Worm (Caenorhabditis elegans) whole organism, L1 larva: ENCODE measurements around the gene T28C6.11.

ENCODE experiments used
- C16A3.4 ChIP-seq: fragments of 150-350 bp; optimal IDR thresholded peaks from 2 replicates; lab custom pipeline; 2014; ENCODE audit warnings: missing biosample characterization, missing genetic modification characterization
- aha-1 ChIP-seq: fragments of 150-350 bp; optimal IDR thresholded peaks from 2 replicates; lab custom pipeline; 2014; ENCODE audit warnings: missing biosample characterization, missing genetic modification characterization
- alr-1 ChIP-seq: fragments of 200-800 bp; sonication (Bioruptor generic); optimal IDR thresholded peaks from 2 replicates; lab custom pipeline; 2018; ENCODE audit warnings: borderline replicate concordance, mild to moderate bottlenecking, missing genetic modification characterization, missing compliant biosample characterization
- aly-2 ChIP-seq: fragments of 150-350 bp; optimal IDR thresholded peaks from 2 replicates; lab custom pipeline; 2014; ENCODE audit warnings: missing biosample characterization, missing genetic modification characterization
- blmp-1 ChIP-seq: fragments of 150-350 bp; optimal IDR thresholded peaks from 2 replicates; lab custom pipeline; 2014; ENCODE audit warnings: missing biosample characterization, missing genetic modification characterization
- ceh-63 ChIP-seq: fragments of 200-800 bp; sonication (Bioruptor generic); optimal IDR thresholded peaks from 2 replicates; lab custom pipeline; 2018; ENCODE audit warnings: mild to moderate bottlenecking, missing genetic modification characterization, missing compliant biosample characterization
- ceh-8 ChIP-seq: fragments of 200-800 bp; sonication (Bioruptor generic); optimal IDR thresholded peaks from 2 replicates; lab custom pipeline; 2018; ENCODE audit warnings: mild to moderate bottlenecking, missing genetic modification characterization, moderate library complexity, missing compliant biosample characterization
- ceh-90 ChIP-seq: sonication (generic microtip); optimal IDR thresholded peaks from 2 replicates; lab custom pipeline; 2016; ENCODE audit warnings: missing genetic modification characterization, missing compliant biosample characterization
- ces-1 ChIP-seq: fragments of 150-350 bp; optimal IDR thresholded peaks from 2 replicates; lab custom pipeline; 2014; ENCODE audit warnings: missing biosample characterization, missing genetic modification reagents, missing genetic modification characterization
- dpl-1 ChIP-seq, 3 experiments: fragments of 150-350 bp in 2 of 3; sonication (generic microtip) in 1 of 3; optimal IDR thresholded peaks; 2 replicates each; lab custom pipeline; 2014 to 2017; ENCODE audit warnings: missing biosample characterization in 3 of 3, missing genetic modification characterization in 3 of 3, missing genetic modification reagents in 3 of 3
- efl-1 ChIP-seq, 4 experiments: fragments of 150-350 bp; optimal IDR thresholded peaks in 3 of 4; peaks in 1 of 4; 1 replicate in 1 of 4; 2 replicates in 3 of 4; lab custom pipeline; 2014; ENCODE audit warnings: missing biosample characterization in 2 of 4, missing genetic modification characterization in 2 of 4, missing genetic modification reagents in 2 of 4
- egl-13 ChIP-seq: sonication (generic microtip); optimal IDR thresholded peaks from 2 replicates; lab custom pipeline; 2016; ENCODE audit warnings: missing genotype, missing genetic modification reagents, missing genetic modification characterization, missing compliant biosample characterization
- egl-27 ChIP-seq, 2 experiments: fragments of 150-350 bp in 1 of 2; sonication (generic microtip); optimal IDR thresholded peaks; 3 replicates each; lab custom pipeline; 2017 to 2018; ENCODE audit warnings: missing biosample characterization in 2 of 2, missing genetic modification characterization in 2 of 2, missing genetic modification reagents in 2 of 2
- elt-2 ChIP-seq: sonication (generic microtip); optimal IDR thresholded peaks from 2 replicates; lab custom pipeline; 2016; ENCODE audit warnings: missing genetic modification characterization, mild to moderate bottlenecking, inconsistent platforms, missing compliant biosample characterization, missing genetic modification reagents
- elt-3 ChIP-seq, 6 experiments: fragments of 150-350 bp in 1 of 6; sonication (generic microtip); optimal IDR thresholded peaks; 2 replicates each; lab custom pipeline; 2017 to 2018; ENCODE audit warnings: missing biosample characterization in 6 of 6, missing genetic modification characterization in 6 of 6, inconsistent platforms in 1 of 6
- fkh-10 ChIP-seq: sonication (generic microtip); optimal IDR thresholded peaks from 2 replicates; lab custom pipeline; 2017; ENCODE audit warnings: missing biosample characterization, missing genetic modification reagents, missing genetic modification characterization
- fos-1 ChIP-seq: fragments of 150-350 bp; optimal IDR thresholded peaks from 2 replicates; lab custom pipeline; 2014; ENCODE audit warnings: missing biosample characterization, missing genetic modification characterization
- grh-1 ChIP-seq: fragments of 200-800 bp; sonication (Bioruptor generic); IDR thresholded peaks from 2 replicates; pipeline ENCODE4 v1.3.6; 2022; ENCODE audit warnings: missing genetic modification reagents, missing genetic modification characterization, missing compliant biosample characterization
- hlh-17 ChIP-seq: fragments of 200-800 bp; sonication (Bioruptor generic); optimal IDR thresholded peaks from 2 replicates; lab custom pipeline; 2018; ENCODE audit warnings: missing genetic modification characterization, mild to moderate bottlenecking, missing compliant biosample characterization, moderate library complexity, borderline replicate concordance
- hlh-4 ChIP-seq: sonication (generic microtip); optimal IDR thresholded peaks from 2 replicates; lab custom pipeline; 2016; ENCODE audit warnings: mild to moderate bottlenecking, missing genetic modification characterization, missing compliant biosample characterization
- hpl-2 ChIP-seq: fragments of 150-350 bp; optimal IDR thresholded peaks from 2 replicates; lab custom pipeline; 2014; ENCODE audit warnings: missing biosample characterization, missing genetic modification reagents, missing genetic modification characterization
- irx-1 ChIP-seq: sonication (generic microtip); optimal IDR thresholded peaks from 2 replicates; lab custom pipeline; 2016; ENCODE audit warnings: missing genetic modification characterization, missing compliant biosample characterization
- isw-1 ChIP-seq: fragments of 200-800 bp; sonication (Bioruptor generic); IDR thresholded peaks from 2 replicates; pipeline ENCODE4 v1.3.6; 2022; ENCODE audit warnings: missing genetic modification characterization, missing compliant biosample characterization
- jun-1 ChIP-seq: fragments of 150-350 bp; optimal IDR thresholded peaks from 2 replicates; lab custom pipeline; 2014; ENCODE audit warnings: missing biosample characterization, missing genetic modification reagents, missing genetic modification characterization
- lin-14 ChIP-seq: fragments of 200-800 bp; sonication (Bioruptor generic); optimal IDR thresholded peaks from 2 replicates; lab custom pipeline; 2018; ENCODE audit warnings: mild to moderate bottlenecking, missing genetic modification characterization, moderate library complexity, missing compliant biosample characterization
- lin-39 ChIP-seq: fragments of 150-350 bp; optimal IDR thresholded peaks from 2 replicates; lab custom pipeline; 2014; ENCODE audit warnings: missing biosample characterization, missing genetic modification reagents, missing genetic modification characterization
- mab-9 ChIP-seq: fragments of 200-800 bp; sonication (Bioruptor generic); IDR thresholded peaks from 2 replicates; pipeline ENCODE4 v1.3.6; 2022; ENCODE audit warnings: missing genetic modification reagents, missing genetic modification characterization, missing compliant biosample characterization
- mdl-1 ChIP-seq, 2 experiments: fragments of 150-350 bp; optimal IDR thresholded peaks; 2 replicates each; lab custom pipeline; 2014 to 2017; ENCODE audit warnings: missing biosample characterization in 2 of 2, missing genetic modification characterization in 2 of 2, inconsistent platforms in 1 of 2
- mef-2 ChIP-seq: fragments of 150-350 bp; optimal IDR thresholded peaks from 2 replicates; lab custom pipeline; 2014; ENCODE audit warnings: missing biosample characterization, missing genetic modification characterization
- mep-1 ChIP-seq: fragments of 150-350 bp; optimal IDR thresholded peaks from 2 replicates; lab custom pipeline; 2014; ENCODE audit warnings: missing biosample characterization, missing genetic modification characterization
- nhr-11 ChIP-seq: fragments of 150-350 bp; optimal IDR thresholded peaks from 2 replicates; lab custom pipeline; 2014; ENCODE audit warnings: missing biosample characterization, missing genetic modification characterization
- nhr-12 ChIP-seq: sonication (generic microtip); optimal IDR thresholded peaks from 2 replicates; lab custom pipeline; 2017; ENCODE audit warnings: missing biosample characterization, missing genetic modification characterization
- nhr-20 ChIP-seq: sonication (generic microtip); optimal IDR thresholded peaks from 2 replicates; lab custom pipeline; 2016; ENCODE audit warnings: mild to moderate bottlenecking, missing genetic modification characterization, missing compliant biosample characterization
- nhr-28 ChIP-seq: fragments of 150-350 bp; optimal IDR thresholded peaks from 2 replicates; lab custom pipeline; 2014; ENCODE audit warnings: missing biosample characterization, missing genetic modification characterization
- nhr-76 ChIP-seq: sonication (generic microtip); optimal IDR thresholded peaks from 2 replicates; lab custom pipeline; 2017; ENCODE audit warnings: missing biosample characterization, missing genetic modification characterization
- nhr-77 ChIP-seq: fragments of 150-350 bp; optimal IDR thresholded peaks from 2 replicates; lab custom pipeline; 2014; ENCODE audit warnings: missing biosample characterization, missing genetic modification characterization
- nhr-85 ChIP-seq: sonication (generic microtip); peaks from one replicate; lab custom pipeline; 2016; ENCODE audit warnings: missing genetic modification characterization, inconsistent platforms, missing compliant biosample characterization
- pag-3 ChIP-seq: sonication (generic microtip); optimal IDR thresholded peaks from 2 replicates; lab custom pipeline; 2017; ENCODE audit warnings: missing genetic modification characterization, mild to moderate bottlenecking, missing compliant biosample characterization, antibody characterized with exemption, borderline replicate concordance; ENCODE audit not compliant: insufficient read depth
- pax-3 ChIP-seq: fragments of 200-800 bp; sonication (Bioruptor generic); optimal IDR thresholded peaks from 2 replicates; lab custom pipeline; 2018; ENCODE audit warnings: mild to moderate bottlenecking, missing genetic modification characterization, moderate library complexity, missing compliant biosample characterization
- rnt-1 ChIP-seq: sonication (generic microtip); optimal IDR thresholded peaks from 2 replicates; lab custom pipeline; 2016; ENCODE audit warnings: mild to moderate bottlenecking, missing genetic modification characterization, moderate library complexity, missing compliant biosample characterization
- skn-1 ChIP-seq: fragments of 150-350 bp; optimal IDR thresholded peaks from 2 replicates; lab custom pipeline; 2014; ENCODE audit warnings: missing biosample characterization, missing genetic modification characterization
- snpc-4 ChIP-seq: fragments of 150-350 bp; optimal IDR thresholded peaks from 2 replicates; lab custom pipeline; 2014; ENCODE audit warnings: missing biosample characterization, missing genetic modification characterization
- sptf-1 ChIP-seq: fragments of 150-350 bp; optimal IDR thresholded peaks from 2 replicates; lab custom pipeline; 2014; ENCODE audit warnings: missing biosample characterization, missing genetic modification characterization
- sup-37 ChIP-seq: fragments of 200-800 bp; sonication (Bioruptor generic); optimal IDR thresholded peaks from 2 replicates; lab custom pipeline; 2018; ENCODE audit warnings: mild to moderate bottlenecking, missing genetic modification characterization, missing compliant biosample characterization
- swsn-7 ChIP-seq: sonication (generic microtip); optimal IDR thresholded peaks from 2 replicates; lab custom pipeline; 2016; ENCODE audit warnings: missing genetic modification characterization, missing compliant biosample characterization
- tlp-1 ChIP-seq: fragments of 150-350 bp; optimal IDR thresholded peaks from 2 replicates; lab custom pipeline; 2014; ENCODE audit warnings: missing biosample characterization, missing genetic modification characterization
- unc-130 ChIP-seq: fragments of 150-350 bp; optimal IDR thresholded peaks from 2 replicates; lab custom pipeline; 2017; ENCODE audit warnings: missing biosample characterization, missing genetic modification characterization, inconsistent platforms
- unc-30 ChIP-seq: sonication (generic microtip); optimal IDR thresholded peaks from 2 replicates; lab custom pipeline; 2017; ENCODE audit warnings: missing biosample characterization, missing genetic modification characterization
- unc-98 ChIP-seq: fragments of 200-800 bp; sonication (Bioruptor generic); IDR thresholded peaks from 2 replicates; pipeline ENCODE4 v1.3.6; 2022; ENCODE audit warnings: missing genetic modification characterization, missing compliant biosample characterization
- vab-15 ChIP-seq: sonication (generic microtip); optimal IDR thresholded peaks from 2 replicates; lab custom pipeline; 2017; ENCODE audit warnings: missing genotype, mild to moderate bottlenecking, missing genetic modification characterization, missing compliant biosample characterization
- zag-1 ChIP-seq: fragments of 150-350 bp; optimal IDR thresholded peaks from 2 replicates; lab custom pipeline; 2014; ENCODE audit warnings: missing biosample characterization, missing genetic modification characterization
- ztf-11 ChIP-seq, 2 experiments: sonication (generic microtip); optimal IDR thresholded peaks; 2 replicates each; lab custom pipeline; 2016 to 2017; ENCODE audit warnings: missing genetic modification characterization in 2 of 2, missing biosample characterization in 1 of 2, missing compliant biosample characterization in 1 of 2
- ztf-4 ChIP-seq: fragments of 150-350 bp; optimal IDR thresholded peaks from 2 replicates; lab custom pipeline; 2014; ENCODE audit warnings: missing biosample characterization, missing genetic modification characterization

Gene T28C6.11

DNA sequence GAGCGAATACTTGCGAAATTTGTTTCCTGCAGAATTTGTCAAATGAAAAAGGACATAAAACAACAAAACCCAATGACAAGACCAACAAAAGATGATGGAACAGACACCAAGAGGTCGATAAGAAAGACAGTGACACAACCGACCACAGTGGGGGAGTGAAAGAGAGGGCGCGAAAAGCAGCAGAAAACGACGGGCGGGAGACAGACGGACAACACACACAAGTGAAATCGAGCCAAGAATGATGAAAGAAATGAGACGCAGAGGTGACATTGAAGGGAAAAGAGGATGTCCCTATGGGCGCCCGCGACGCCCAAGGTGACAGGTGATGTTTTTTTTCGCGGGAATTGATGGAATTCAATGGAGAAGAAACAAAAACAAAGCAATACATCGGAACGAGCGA, 26.0 kb upstream of the T28C6.11 start (continued):
- TF ChIP-seq rnt-1 (tag; lab: Kevin White, UChicago) (peak; percentile 73), mef-2 (no peak), grh-1 (GFP tag; lab: Robert Waterston, UW) (no peak), nhr-20 (tag; lab: Kevin White, UChicago) (peak; percentile 73), swsn-7 (tag; lab: Kevin White, UChicago) (peak; percentile 36), elt-2 (tag; lab: Kevin White, UChicago) (peak; percentile 39), blmp-1 (tag; lab: Kevin White, UChicago) (peak; percentile 98), ceh-90 (tag; lab: Kevin White, UChicago) (no peak), nhr-77 (peak; percentile 34), unc-130 (tag; lab: Kevin White, UChicago) (no peak), unc-98 (GFP tag; lab: Robert Waterston, UW) (no peak), vab-15 (tag; lab: Kevin White, UChicago) (no peak), ztf-4 (tag; lab: Kevin White, UChicago) (no peak), alr-1 (tag; lab: Kevin White, UChicago) (no peak), nhr-76 (tag; lab: Kevin White, UChicago) (no peak), elt-3 (tag; optimal IDR thresholded peaks at IDR 0.05; lab: Kevin White, UChicago) (peak in 1 of 6 experiments; percentile 58), mdl-1 (tag; optimal IDR thresholded peaks at IDR 0.05; lab: Kevin White, UChicago) (peak in 1 of 2 experiments; percentile 46), sptf-1 (tag; lab: Kevin White, UChicago) (no peak), nhr-12 (tag; lab: Kevin White, UChicago) (no peak), unc-30 (tag; lab: Kevin White, UChicago) (no peak), hlh-17 (no peak), tlp-1 (tag; lab: Kevin White, UChicago) (no peak), lin-14 (peak; percentile 97), egl-27 (tag; optimal IDR thresholded peaks at IDR 0.05; lab: Kevin White, UChicago) (peak in 1 of 2 experiments; percentile 14), ztf-11 (tag; optimal IDR thresholded peaks at IDR 0.05; lab: Kevin White, UChicago) (peak in 1 of 2 experiments; percentile 34), nhr-11 (no peak), aly-2 (tag; lab: Kevin White, UChicago) (no peak), pag-3 (no peak), zag-1 (no peak), egl-13 (tag; lab: Kevin White, UChicago) (no peak), aha-1 (tag; lab: Kevin White, UChicago) (no peak), ces-1 (GFP tag; lab: Kevin White, UChicago) (no peak), mep-1 (tag; lab: Kevin White, UChicago) (peak; percentile 77), dpl-1 (GFP tag; optimal IDR thresholded peaks at IDR 0.05; lab: Kevin White, UChicago) (peak; percentile 51 to 64 (median 56)), fkh-10 (GFP tag; lab: Kevin White, UChicago) (no peak), nhr-85 (tag; lab: Kevin White, UChicago) (peak; percentile 78), isw-1 (GFP tag; lab: Robert Waterston, UW) (no peak), hpl-2 (GFP tag; lab: Kevin White, UChicago) (no peak), ceh-8 (no peak), fos-1 (tag; lab: Kevin White, UChicago) (no peak), snpc-4 (tag; lab: Kevin White, UChicago) (no peak), C16A3.4 (peak; percentile 31), ceh-63 (GFP tag; lab: Kevin White, UChicago) (no peak), sup-37 (no peak), hlh-4 (tag; lab: Kevin White, UChicago) (no peak), irx-1 (tag; lab: Kevin White, UChicago) (no peak), skn-1 (peak; percentile 60), pax-3 (tag; lab: Kevin White, UChicago) (no peak), lin-39 (tag; lab: Kevin White, UChicago) (no peak), mab-9 (GFP tag; lab: Robert Waterston, UW) (no peak), efl-1 (optimal IDR thresholded peaks at IDR 0.05; lab: Kevin White, UChicago) (peak; percentile 59 to 68), efl-1 (GFP tag; optimal IDR thresholded peaks at IDR 0.05 in 1 of 2; lab: Kevin White, UChicago) (peak; percentile 47 to 97), jun-1 (tag; lab: Kevin White, UChicago) (no peak), nhr-28 (no peak)
